Fruit fly (Drosophila melanogaster): Measurements from ENCODE around the gene Syn.

Gene Syn

dm6 chr3R:10166334-10166733 lies 24.2 kb upstream of the Syn start (continued):
- TF ChIP-seq Dll (GFP tag; IDR thresholded peaks at IDR 0.05; ENCODE audit: partially characterized antibody) (no peak), pan (optimal IDR thresholded peaks at IDR 0.05) (no peak), pan (GFP tag; optimal IDR thresholded peaks at IDR 0.05 in 1 of 2, IDR thresholded peaks at IDR 0.05 in 1 of 2) (no peak), Oli (tag; optimal IDR thresholded peaks at IDR 0.05) (no peak), Gsc (GFP tag; IDR thresholded peaks at IDR 0.05) (no peak), CG12299 (tag; optimal IDR thresholded peaks at IDR 0.05) (no peak), lab (GFP tag; optimal IDR thresholded peaks at IDR 0.05) (no peak), E2f1 (GFP tag; IDR thresholded peaks at IDR 0.05) (no peak), ap (GFP tag; IDR thresholded peaks at IDR 0.05) (no peak), cg (GFP tag; optimal IDR thresholded peaks at IDR 0.05) (no peak), CG10147 (GFP tag; optimal IDR thresholded peaks at IDR 0.05) (peak; percentile 15), Hsf (GFP tag; optimal IDR thresholded peaks at IDR 0.05) (no peak), br (optimal IDR thresholded peaks at IDR 0.05) (no peak), sug (tag; optimal IDR thresholded peaks at IDR 0.05) (peak; percentile 68), BtbVII (GFP tag; optimal IDR thresholded peaks at IDR 0.05) (no peak), CG2116 (GFP tag; optimal IDR thresholded peaks at IDR 0.05) (no peak), HmgZ (tag; optimal IDR thresholded peaks at IDR 0.05) (peak; percentile 14), Dek (tag; optimal IDR thresholded peaks at IDR 0.05) (no peak), bcd (GFP tag; optimal IDR thresholded peaks at IDR 0.05) (no peak), ro (GFP tag; IDR thresholded peaks at IDR 0.05) (no peak), Pdp1 (GFP tag; optimal IDR thresholded peaks at IDR 0.05) (no peak), insv (GFP tag; optimal IDR thresholded peaks at IDR 0.05) (no peak), CG34376 (GFP tag; optimal IDR thresholded peaks at IDR 0.05) (peak; percentile 66), Dip2 (GFP tag; IDR thresholded peaks at IDR 0.05) (no peak), inv (GFP tag; IDR thresholded peaks at IDR 0.05; ENCODE audit: partially characterized antibody) (no peak), CG14710 (tag; optimal IDR thresholded peaks at IDR 0.05) (no peak), CG2202 (tag; optimal IDR thresholded peaks at IDR 0.05) (no peak), Gug (GFP tag; IDR thresholded peaks at IDR 0.05) (no peak), CG2678 (tag; optimal IDR thresholded peaks at IDR 0.05) (no peak), mirr (GFP tag; optimal IDR thresholded peaks at IDR 0.05) (peak; percentile 48), CG11456 (GFP tag; IDR thresholded peaks at IDR 0.05) (no peak), CG3281 (GFP tag; optimal IDR thresholded peaks at IDR 0.05) (peak; percentile 30), Xbp1 (GFP tag; optimal IDR thresholded peaks at IDR 0.05) (no peak), psq (GFP tag; optimal IDR thresholded peaks at IDR 0.05) (no peak), CG31224 (GFP tag; IDR thresholded peaks at IDR 0.05) (no peak), croc (GFP tag; conservative IDR thresholded peaks at IDR 0.05) (no peak), CG7987 (GFP tag; optimal IDR thresholded peaks at IDR 0.05) (peak; percentile 46), seq (GFP tag; IDR thresholded peaks at IDR 0.05) (no peak), Poxn (GFP tag; IDR thresholded peaks at IDR 0.05) (no peak), row (GFP tag; IDR thresholded peaks at IDR 0.05) (no peak), Fer1 (GFP tag; optimal IDR thresholded peaks at IDR 0.05) (peak; percentile 37), wek (GFP tag; optimal IDR thresholded peaks at IDR 0.05) (no peak), Vsx1 (GFP tag; optimal IDR thresholded peaks at IDR 0.05) (no peak), CG7928 (GFP tag; optimal IDR thresholded peaks at IDR 0.05) (no peak), emc (GFP tag; optimal IDR thresholded peaks at IDR 0.05) (no peak), CG12659 (GFP tag; optimal IDR thresholded peaks at IDR 0.05) (peak; percentile 2), Ada2b (GFP tag; IDR thresholded peaks at IDR 0.05) (no peak), NfI (GFP tag; optimal IDR thresholded peaks at IDR 0.05) (no peak), sens-2 (GFP tag; IDR thresholded peaks at IDR 0.05) (no peak), CG17912 (GFP tag; optimal IDR thresholded peaks at IDR 0.05) (no peak), eyg (GFP tag; optimal IDR thresholded peaks at IDR 0.05) (no peak), fd64A (GFP tag; optimal IDR thresholded peaks at IDR 0.05) (no peak)

Measured in whole organism, embryonic.